Worm (Caenorhabditis elegans) whole organism, midembryonic: Measurements from ENCODE around the gene ethe-1.

Experiments
- T22C8.4 ChIP-seq: fragments of 200-800 bp; sonication (Bioruptor generic); IDR thresholded peaks from 2 replicates; pipeline ENCODE4 v1.3.6; 2022; ENCODE audit warnings: missing genetic modification characterization, missing compliant biosample characterization
- cog-1 ChIP-seq: sonication (generic microtip); optimal IDR thresholded peaks from 2 replicates; lab custom pipeline; 2016; ENCODE audit warnings: missing genetic modification characterization, missing compliant biosample characterization
- flt-1 ChIP-seq: fragments of 200-800 bp; sonication (Bioruptor generic); IDR thresholded peaks from 2 replicates; pipeline ENCODE4 v1.3.6; 2022; ENCODE audit warnings: missing genetic modification characterization, missing compliant biosample characterization
- klf-2 ChIP-seq: fragments of 200-800 bp; sonication (Bioruptor generic); conservative IDR thresholded peaks from 2 replicates; pipeline ENCODE4 v1.3.6; 2022; ENCODE audit warnings: missing genetic modification reagents, missing genetic modification characterization, missing compliant biosample characterization
- med-1 ChIP-seq: sonication (generic microtip); optimal IDR thresholded peaks from 2 replicates; lab custom pipeline; 2017; ENCODE audit warnings: missing genetic modification characterization, mild to moderate bottlenecking, missing compliant biosample characterization, antibody characterized with exemption, missing genetic modification reagents; ENCODE audit not compliant: insufficient read depth
- ref-1 ChIP-seq: fragments of 200-800 bp; sonication (Bioruptor generic); conservative IDR thresholded peaks from 2 replicates; pipeline ENCODE4 v1.3.6; 2022; ENCODE audit warnings: missing genetic modification reagents, missing genetic modification characterization, missing compliant biosample characterization
- tab-1 ChIP-seq: fragments of 200-800 bp; sonication (Bioruptor generic); IDR thresholded peaks from 2 replicates; pipeline ENCODE4 v1.3.6; 2022; ENCODE audit warnings: missing genetic modification characterization, missing compliant biosample characterization
- ztf-23 ChIP-seq: fragments of 200-800 bp; sonication (Bioruptor generic); IDR thresholded peaks from 2 replicates; pipeline ENCODE4 v1.3.6; 2022; ENCODE audit warnings: missing genetic modification reagents, missing genetic modification characterization, missing compliant biosample characterization
- ztf-29 ChIP-seq: fragments of 200-800 bp; sonication (Bioruptor generic); IDR thresholded peaks from 2 replicates; pipeline ENCODE4 v1.3.6; 2022; ENCODE audit warnings: missing genetic modification reagents, missing genetic modification characterization, missing compliant biosample characterization

ethe-1 gene

ce11 chrIV:9529647-9530046, 21.1 kb upstream of the ethe-1 start, which contains the start of gene elo-7:
elo-7 (plus strand) TSS chrIV:9529947.
- TF ChIP-seq T22C8.4 (GFP tag; lab: Robert Waterston, UW) (no peak), klf-2 (GFP tag; lab: Robert Waterston, UW) (no peak), med-1 (GFP tag; lab: Kevin White, UChicago) (no peak), tab-1 (GFP tag; lab: Robert Waterston, UW) (no peak), ztf-23 (GFP tag; lab: Robert Waterston, UW) (no peak), ztf-29 (GFP tag; lab: Robert Waterston, UW) (no peak), ref-1 (GFP tag; lab: Robert Waterston, UW) (no peak), cog-1 (tag; lab: Kevin White, UChicago) (no peak), flt-1 (GFP tag; lab: Robert Waterston, UW) (no peak)

- TF ChIP-seq T22C8.4 (GFP tag; lab: Robert Waterston, UW) (no peak), ztf-23 (GFP tag; lab: Robert Waterston, UW) (no peak), ztf-29 (GFP tag; lab: Robert Waterston, UW) (no peak), cog-1 (tag; lab: Kevin White, UChicago) (no peak), ref-1 (GFP tag; lab: Robert Waterston, UW) (no peak), klf-2 (GFP tag; lab: Robert Waterston, UW) (no peak), tab-1 (GFP tag; lab: Robert Waterston, UW) (no peak), flt-1 (GFP tag; lab: Robert Waterston, UW) (no peak), med-1 (GFP tag; lab: Kevin White, UChicago) (no peak)
Measured at ce11 chrIV:9527002-9527401, 18.4 kb upstream of the ethe-1 start.

ce11 chrIV:9525682-9526416, 17.3 kb upstream of the ethe-1 start, which contains the start of gene elo-1:
elo-1 (plus strand) TSS chrIV:9526366.
- no peak for TF ChIP-seq ztf-23 (GFP tag; lab: Robert Waterston, UW)

ce11 chrIV:9524849-9525460, 16.4 kb upstream of the ethe-1 start, which contains the start of gene ndua-5:
ndua-5 (minus strand) TSS chrIV:9524899.
- TF ChIP-seq T22C8.4 (GFP tag; lab: Robert Waterston, UW) (no peak), ref-1 (GFP tag; lab: Robert Waterston, UW) (no peak), ztf-23 (GFP tag; lab: Robert Waterston, UW) (no peak)

- TF ChIP-seq med-1 (GFP tag; lab: Kevin White, UChicago): no peak
- TF ChIP-seq flt-1 (GFP tag; lab: Robert Waterston, UW): no peak
- TF ChIP-seq klf-2 (GFP tag; lab: Robert Waterston, UW): no peak
- TF ChIP-seq ztf-23 (GFP tag; lab: Robert Waterston, UW): no peak
- TF ChIP-seq T22C8.4 (GFP tag; lab: Robert Waterston, UW): no peak
- TF ChIP-seq tab-1 (GFP tag; lab: Robert Waterston, UW): no peak
- TF ChIP-seq ref-1 (GFP tag; lab: Robert Waterston, UW): no peak
- no peak for TF ChIP-seq cog-1 (tag; lab: Kevin White, UChicago)
- no peak for TF ChIP-seq ztf-29 (GFP tag; lab: Robert Waterston, UW)
Measured at ce11 chrIV:9523139-9523538, 14.6 kb upstream of the ethe-1 start.

DNA sequence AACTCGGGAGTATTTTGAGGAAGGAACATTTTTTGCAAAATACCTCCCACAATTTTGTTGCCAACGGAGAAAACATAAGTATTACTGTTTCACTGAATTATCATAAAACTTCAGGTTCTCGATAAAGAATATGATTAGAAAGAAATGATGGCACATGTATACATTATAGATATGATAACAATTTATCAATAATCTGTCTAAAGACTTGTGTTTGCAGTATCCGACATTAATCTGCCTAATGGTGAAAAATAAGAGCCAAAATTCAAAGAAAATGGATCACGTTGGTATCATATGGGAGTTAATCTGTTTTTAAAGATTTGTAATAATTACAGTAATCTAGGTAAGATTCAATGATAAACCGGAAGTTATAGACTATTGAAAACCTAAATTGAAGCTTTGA, 12.1 kb upstream of the ethe-1 start:
- TF ChIP-seq tab-1 (GFP tag; lab: Robert Waterston, UW) (no peak), med-1 (GFP tag; lab: Kevin White, UChicago) (no peak), T22C8.4 (GFP tag; lab: Robert Waterston, UW) (no peak), cog-1 (tag; lab: Kevin White, UChicago) (no peak), klf-2 (GFP tag; lab: Robert Waterston, UW) (no peak), flt-1 (GFP tag; lab: Robert Waterston, UW) (no peak), ref-1 (GFP tag; lab: Robert Waterston, UW) (no peak), ztf-23 (GFP tag; lab: Robert Waterston, UW) (no peak), ztf-29 (GFP tag; lab: Robert Waterston, UW) (no peak)

- no peak for TF ChIP-seq ztf-29 (GFP tag; lab: Robert Waterston, UW)
- no peak for TF ChIP-seq ref-1 (GFP tag; lab: Robert Waterston, UW)
- TF ChIP-seq cog-1 (tag; lab: Kevin White, UChicago): no peak
- no peak for TF ChIP-seq T22C8.4 (GFP tag; lab: Robert Waterston, UW)
- no peak for TF ChIP-seq ztf-23 (GFP tag; lab: Robert Waterston, UW)
- no peak for TF ChIP-seq flt-1 (GFP tag; lab: Robert Waterston, UW)
- TF ChIP-seq klf-2 (GFP tag; lab: Robert Waterston, UW): no peak
- TF ChIP-seq tab-1 (GFP tag; lab: Robert Waterston, UW): no peak
- TF ChIP-seq med-1 (GFP tag; lab: Kevin White, UChicago): no peak
Measured at ce11 chrIV:9518608-9519007, 10.0 kb upstream of the ethe-1 start, which contains the start of gene nlp-35. nlp-35 (minus strand) TSS chrIV:9518926.

ce11 chrIV:9516831-9517230, 8.3 kb upstream of the ethe-1 start, which contains the start of gene C33A12.19:
C33A12.19 (plus strand) TSS chrIV:9516999.
- TF ChIP-seq klf-2 (GFP tag; lab: Robert Waterston, UW): no peak
- TF ChIP-seq med-1 (GFP tag; lab: Kevin White, UChicago): no peak
- no peak for TF ChIP-seq ztf-23 (GFP tag; lab: Robert Waterston, UW)

DNA sequence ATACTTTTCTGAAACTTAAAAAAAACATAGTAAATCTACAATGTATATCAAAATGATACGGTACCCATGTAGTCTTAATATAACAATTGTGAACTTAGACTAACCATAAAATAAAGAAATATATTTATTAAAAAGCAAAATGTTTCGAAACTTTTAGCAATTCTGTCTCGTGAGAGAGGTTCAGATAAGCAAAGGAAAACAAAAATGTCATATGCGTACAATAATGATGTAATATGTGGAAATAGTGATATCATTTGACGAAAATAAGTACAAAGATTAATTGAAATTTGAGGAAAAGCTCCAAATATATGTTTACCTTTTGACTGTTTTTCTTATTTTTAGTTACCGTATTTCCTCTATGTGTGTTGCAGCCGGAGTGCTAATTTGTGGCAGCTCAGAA, 5.6 kb upstream of the ethe-1 start:
- TF ChIP-seq cog-1 (tag; lab: Kevin White, UChicago) (no peak), med-1 (GFP tag; lab: Kevin White, UChicago) (no peak), ztf-23 (GFP tag; lab: Robert Waterston, UW) (no peak), tab-1 (GFP tag; lab: Robert Waterston, UW) (no peak), ztf-29 (GFP tag; lab: Robert Waterston, UW) (no peak), T22C8.4 (GFP tag; lab: Robert Waterston, UW) (no peak), ref-1 (GFP tag; lab: Robert Waterston, UW) (no peak), klf-2 (GFP tag; lab: Robert Waterston, UW) (no peak), flt-1 (GFP tag; lab: Robert Waterston, UW) (no peak)
